Fruit fly (Drosophila melanogaster): ENCODE data around the gene CG11983.

CG11983 gene

dm6 chr3R:9047561-9048465 lies 39.7 kb downstream of the CG11983 start, which contains the start of gene Rel (continued):
- TF ChIP-seq CG30020 (tag; optimal IDR thresholded peaks at IDR 0.05) (peak; percentile 69), CG9932 (GFP tag; IDR thresholded peaks at IDR 0.05) (no peak), CG8359 (GFP tag; optimal IDR thresholded peaks at IDR 0.05; ENCODE audit: borderline replicate concordance) (no peak), CG7786 (GFP tag; optimal IDR thresholded peaks at IDR 0.05) (no peak), Hr3 (GFP tag; optimal IDR thresholded peaks at IDR 0.05) (peak; percentile 75), E2f2 (GFP tag; IDR thresholded peaks at IDR 0.05) (no peak), CG4282 (GFP tag; optimal IDR thresholded peaks at IDR 0.05) (no peak), Hsf (GFP tag; optimal IDR thresholded peaks at IDR 0.05) (no peak), peb (GFP tag; IDR thresholded peaks at IDR 0.05) (no peak), CG1603 (tag; optimal IDR thresholded peaks at IDR 0.05) (peak; percentile 40), CG34224 (GFP tag; IDR thresholded peaks at IDR 0.05; ENCODE audit: partially characterized antibody) (no peak), Lim3 (GFP tag; IDR thresholded peaks at IDR 0.05) (no peak), cato (GFP tag; optimal IDR thresholded peaks at IDR 0.05; ENCODE audit: borderline replicate concordance) (peak; percentile 36), CG15601 (tag; optimal IDR thresholded peaks at IDR 0.05) (peak; percentile 77), CG31388 (GFP tag; optimal IDR thresholded peaks at IDR 0.05) (no peak), Xrp1 (GFP tag; IDR thresholded peaks at IDR 0.05) (no peak), tap (tag; optimal IDR thresholded peaks at IDR 0.05) (peak; percentile 77), CG8765 (GFP tag; IDR thresholded peaks at IDR 0.05) (no peak), grn (GFP tag; optimal IDR thresholded peaks at IDR 0.05) (no peak), scrt (GFP tag; optimal IDR thresholded peaks at IDR 0.05) (peak; percentile 45), CG18262 (tag; optimal IDR thresholded peaks at IDR 0.05) (peak; percentile 88), CG2678 (tag; optimal IDR thresholded peaks at IDR 0.05) (peak; percentile 86), CG7987 (GFP tag; optimal IDR thresholded peaks at IDR 0.05) (peak; percentile 31), CG31441 (GFP tag; IDR thresholded peaks at IDR 0.05) (no peak), Sox100B (GFP tag; optimal IDR thresholded peaks at IDR 0.05) (peak; percentile 84), GATAe (GFP tag; conservative IDR thresholded peaks at IDR 0.05) (no peak), Pdp1 (GFP tag; optimal IDR thresholded peaks at IDR 0.05) (peak in 1 of 2 experiments; percentile 23), CG18599 (GFP tag; optimal IDR thresholded peaks at IDR 0.05) (peak; percentile 70), lola (GFP tag; optimal IDR thresholded peaks at IDR 0.05) (peak in 1 of 3 experiments; percentile 88), CG18476 (GFP tag; optimal IDR thresholded peaks at IDR 0.05) (no peak), pita (GFP tag; optimal IDR thresholded peaks at IDR 0.05) (no peak), tna (GFP tag; IDR thresholded peaks at IDR 0.05; ENCODE audit: partially characterized antibody) (no peak), TFAM (GFP tag; optimal IDR thresholded peaks at IDR 0.05) (no peak), al (GFP tag; IDR thresholded peaks at IDR 0.05) (no peak), CG14965 (GFP tag; optimal IDR thresholded peaks at IDR 0.05; ENCODE audit: borderline replicate concordance) (no peak), Myb (GFP tag; optimal IDR thresholded peaks at IDR 0.05) (peak; percentile 73), Lhr (GFP tag; optimal IDR thresholded peaks at IDR 0.05) (no peak), Ets65A (GFP tag) (peak; percentile 83), CG1647 (GFP tag; optimal IDR thresholded peaks at IDR 0.05) (peak; percentile 15), ash1 (GFP tag; optimal IDR thresholded peaks at IDR 0.05) (no peak), bigmax (GFP tag; optimal IDR thresholded peaks at IDR 0.05) (no peak), exex (tag; optimal IDR thresholded peaks at IDR 0.05) (peak; percentile 35), repo (GFP tag; optimal IDR thresholded peaks at IDR 0.05) (no peak), pzg (GFP tag; optimal IDR thresholded peaks at IDR 0.05) (peak; percentile 67), CG2875 (GFP tag; optimal IDR thresholded peaks at IDR 0.05) (peak; percentile 11), dan (GFP tag; IDR thresholded peaks at IDR 0.05) (no peak), CG10267 (tag; optimal IDR thresholded peaks at IDR 0.05) (peak; percentile 74), D19A (tag; optimal IDR thresholded peaks at IDR 0.05) (peak; percentile 73)

Measured in whole organism, embryonic.